Worm (Caenorhabditis elegans) whole organism, young adult: Measurements from ENCODE around the gene F46F5.11.

Source experiments
- C06A6.2 ChIP-seq: fragments of 200-800 bp; sonication (Bioruptor generic); conservative IDR thresholded peaks from 2 replicates; pipeline ENCODE4 v1.3.6; 2022; ENCODE audit warnings: missing genetic modification characterization, missing compliant biosample characterization
- F10E7.11 ChIP-seq: sonication (generic microtip); optimal IDR thresholded peaks from 2 replicates; lab custom pipeline; 2017; ENCODE audit warnings: mild to moderate bottlenecking, missing genetic modification characterization, moderate library complexity, missing compliant biosample characterization
- F22D6.2 ChIP-seq: sonication (generic microtip); optimal IDR thresholded peaks from 2 replicates; lab custom pipeline; 2016; ENCODE audit warnings: mild to moderate bottlenecking, missing genetic modification characterization, missing compliant biosample characterization
- F37B4.10 ChIP-seq: fragments of 200-800 bp; sonication (Bioruptor generic); IDR thresholded peaks from 2 replicates; pipeline ENCODE4 v1.3.6; 2022; ENCODE audit warnings: missing genetic modification characterization, missing compliant biosample characterization
- F39B2.1 ChIP-seq: fragments of 200-800 bp; sonication (Bioruptor generic); IDR thresholded peaks from 2 replicates; pipeline ENCODE4 v1.3.6; 2022; ENCODE audit warnings: missing genetic modification reagents, missing genetic modification characterization, missing compliant biosample characterization
- F49E8.2 ChIP-seq: sonication (generic microtip); optimal IDR thresholded peaks from 3 replicates; lab custom pipeline; 2017; ENCODE audit warnings: missing genetic modification characterization, mild to moderate bottlenecking, missing compliant biosample characterization, antibody characterized with exemption, moderate library complexity; ENCODE audit not compliant: insufficient read depth
- Y56A3A.18 ChIP-seq: fragments of 200-800 bp; sonication (Bioruptor generic); IDR thresholded peaks from 2 replicates; pipeline ENCODE4 v1.3.6; 2022; ENCODE audit warnings: missing genetic modification reagents, missing genetic modification characterization, missing compliant biosample characterization
- Y67H2A.10 ChIP-seq: fragments of 200-800 bp; sonication (Bioruptor generic); conservative IDR thresholded peaks from 2 replicates; pipeline ENCODE4 v1.3.6; 2022; ENCODE audit warnings: missing genetic modification reagents, missing genetic modification characterization, missing compliant biosample characterization
- ama-1 ChIP-seq, 3 experiments: fragments of 150-350 bp in 1 of 3; sonication (generic microtip) in 2 of 3; optimal IDR thresholded peaks; 2 replicates each; lab custom pipeline; 2014 to 2018; ENCODE audit warnings: missing biosample characterization in 2 of 3, missing genetic modification characterization in 2 of 3, missing genetic modification reagents in 2 of 3
- aptf-2 ChIP-seq: fragments of 200-800 bp; sonication (Bioruptor generic); conservative IDR thresholded peaks from 2 replicates; pipeline ENCODE4 v1.3.6; 2022; ENCODE audit warnings: missing genetic modification reagents, missing genetic modification characterization, missing compliant biosample characterization
- atf-7 ChIP-seq: sonication (generic microtip); optimal IDR thresholded peaks from 2 replicates; lab custom pipeline; 2017; ENCODE audit warnings: mild to moderate bottlenecking, missing genetic modification characterization, missing compliant biosample characterization
- attf-5 ChIP-seq: fragments of 200-800 bp; sonication (Bioruptor generic); optimal IDR thresholded peaks from 2 replicates; lab custom pipeline; 2018; ENCODE audit warnings: mild to moderate bottlenecking, missing genetic modification characterization, missing compliant biosample characterization
- bed-2 ChIP-seq: fragments of 200-800 bp; sonication (Bioruptor generic); IDR thresholded peaks from 2 replicates; pipeline ENCODE4 v1.3.6; 2022; ENCODE audit warnings: missing genetic modification reagents, missing genetic modification characterization, missing compliant biosample characterization
- egl-18 ChIP-seq: fragments of 200-800 bp; sonication (Bioruptor generic); IDR thresholded peaks from 2 replicates; pipeline ENCODE4 v1.3.6; 2022; ENCODE audit warnings: missing genetic modification reagents, missing genetic modification characterization, missing compliant biosample characterization
- hlh-12 ChIP-seq: sonication (generic microtip); optimal IDR thresholded peaks from 2 replicates; lab custom pipeline; 2016; ENCODE audit warnings: missing genetic modification characterization, missing compliant biosample characterization
- hmg-1.2 ChIP-seq: fragments of 200-800 bp; sonication (Bioruptor generic); IDR thresholded peaks from 2 replicates; pipeline ENCODE4 v1.3.6; 2022; ENCODE audit warnings: missing genetic modification reagents, missing genetic modification characterization, missing compliant biosample characterization
- hmg-20 ChIP-seq: fragments of 200-800 bp; sonication (Bioruptor generic); IDR thresholded peaks from 2 replicates; pipeline ENCODE4 v1.3.6; 2022; ENCODE audit warnings: missing genetic modification reagents, missing genetic modification characterization, missing compliant biosample characterization
- hsf-1 ChIP-seq: fragments of 200-800 bp; sonication (Bioruptor generic); IDR thresholded peaks from 2 replicates; pipeline ENCODE4 v1.3.6; 2022; ENCODE audit warnings: missing genetic modification reagents, missing genetic modification characterization, missing compliant biosample characterization
- lin-26 ChIP-seq: fragments of 200-800 bp; sonication (Bioruptor generic); IDR thresholded peaks from 2 replicates; pipeline ENCODE4 v1.3.6; 2022; ENCODE audit warnings: missing genetic modification reagents, missing genetic modification characterization, missing compliant biosample characterization
- madf-10 ChIP-seq: sonication (generic microtip); optimal IDR thresholded peaks from 2 replicates; lab custom pipeline; 2016; ENCODE audit warnings: mild to moderate bottlenecking, missing genetic modification characterization, missing compliant biosample characterization
- madf-6 ChIP-seq: fragments of 200-800 bp; sonication (Bioruptor generic); IDR thresholded peaks from 2 replicates; pipeline ENCODE4 v1.3.6; 2022; ENCODE audit warnings: missing genetic modification reagents, missing genetic modification characterization, missing compliant biosample characterization
- mes-4 ChIP-seq: sonication (generic microtip); optimal IDR thresholded peaks from 2 replicates; lab custom pipeline; 2016; ENCODE audit warnings: missing genotype, missing genetic modification characterization, missing compliant biosample characterization
- nfya-2 ChIP-seq: fragments of 200-800 bp; sonication (Bioruptor generic); IDR thresholded peaks from 2 replicates; pipeline ENCODE4 v1.3.6; 2022; ENCODE audit warnings: missing genetic modification reagents, missing genetic modification characterization, missing compliant biosample characterization
- nhr-179 ChIP-seq: sonication (generic microtip); optimal IDR thresholded peaks from 2 replicates; lab custom pipeline; 2016; ENCODE audit warnings: mild to moderate bottlenecking, missing genetic modification characterization, missing compliant biosample characterization
- nhr-90 ChIP-seq: sonication (generic microtip); optimal IDR thresholded peaks from 2 replicates; lab custom pipeline; 2016; ENCODE audit warnings: missing genotype, mild to moderate bottlenecking, missing genetic modification characterization, missing compliant biosample characterization
- pha-4 ChIP-seq: fragments of 150-350 bp; sonication (generic microtip); optimal IDR thresholded peaks from 2 replicates; lab custom pipeline; 2014; ENCODE audit warnings: missing biosample characterization, missing genetic modification reagents, missing genetic modification characterization
- rec-8 ChIP-seq, 2 experiments: sonication (generic microtip); optimal IDR thresholded peaks; 2 replicates each; lab custom pipeline; 2016; ENCODE audit warnings: mild to moderate bottlenecking in 2 of 2, missing genetic modification characterization in 2 of 2, missing genetic modification reagents in 2 of 2, missing genotype in 2 of 2, missing biosample characterization in 1 of 2, missing compliant biosample characterization in 1 of 2, moderate library complexity in 1 of 2
- sea-2 ChIP-seq: fragments of 200-800 bp; sonication (Bioruptor generic); IDR thresholded peaks from 2 replicates; pipeline ENCODE4 v1.3.6; 2022; ENCODE audit warnings: missing genetic modification characterization, missing compliant biosample characterization
- snpc-4 ChIP-seq, 5 experiments: fragments of 150-350 bp in 1 of 5; sonication (generic microtip) in 4 of 5; optimal IDR thresholded peaks; 2 replicates each; lab custom pipeline; 2014 to 2018; ENCODE audit warnings: missing genetic modification characterization in 5 of 5, missing biosample characterization in 3 of 5, antibody characterized with exemption in 2 of 5, mild to moderate bottlenecking in 2 of 5, missing compliant biosample characterization in 2 of 5, missing genotype in 2 of 5, moderate library complexity in 2 of 5, missing genetic modification reagents in 1 of 5
- somi-1 ChIP-seq: fragments of 200-800 bp; sonication (Bioruptor generic); optimal IDR thresholded peaks from 2 replicates; lab custom pipeline; 2018; ENCODE audit warnings: mild to moderate bottlenecking, missing genetic modification characterization, missing compliant biosample characterization
- sptf-2 ChIP-seq: fragments of 200-800 bp; sonication (Bioruptor generic); optimal IDR thresholded peaks from 2 replicates; lab custom pipeline; 2018; ENCODE audit warnings: mild to moderate bottlenecking, missing genetic modification characterization, missing compliant biosample characterization
- tlf-1 ChIP-seq: fragments of 200-800 bp; sonication (Bioruptor generic); optimal IDR thresholded peaks from 2 replicates; lab custom pipeline; 2018; ENCODE audit warnings: mild to moderate bottlenecking, missing genetic modification characterization, missing compliant biosample characterization
- ztf-25 ChIP-seq: fragments of 200-800 bp; sonication (Bioruptor generic); IDR thresholded peaks from 2 replicates; pipeline ENCODE4 v1.3.6; 2022; ENCODE audit warnings: missing genetic modification reagents, missing genetic modification characterization, missing compliant biosample characterization

F46F5.11 gene

DNA sequence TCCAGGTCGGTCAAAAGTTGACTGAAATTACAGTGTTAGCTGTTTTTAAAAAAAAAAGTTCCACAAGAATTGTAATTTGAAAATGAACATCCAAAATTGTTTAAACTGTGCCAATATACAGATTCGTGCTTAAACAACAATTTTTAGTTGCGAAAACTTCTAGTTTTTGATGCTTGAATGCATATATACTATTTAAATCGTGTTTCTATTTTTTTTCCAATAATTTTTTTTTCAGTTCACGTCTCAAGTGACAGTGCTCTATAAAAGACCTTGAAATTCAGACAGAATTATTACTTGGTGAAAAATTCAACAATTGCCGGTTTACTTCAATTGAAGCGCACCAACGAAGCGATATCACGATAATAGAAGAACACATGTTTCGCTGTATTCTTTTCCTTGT is 21.6 kb upstream of the F46F5.11 start, which contains the start of gene F46F5.16:
F46F5.16 (plus strand) TSS at position 301 of the 400 bp plus-strand sequence.
- TF ChIP-seq madf-6 (GFP tag; lab: Robert Waterston, UW) (no peak), aptf-2 (no peak), F49E8.2 (tag; lab: Kevin White, UChicago) (no peak), sea-2 (GFP tag; lab: Robert Waterston, UW) (no peak), ztf-25 (no peak), F39B2.1 (GFP tag; lab: Robert Waterston, UW) (no peak), hlh-12 (no peak), Y67H2A.10 (GFP tag; lab: Robert Waterston, UW) (no peak), lin-26 (GFP tag; lab: Robert Waterston, UW) (no peak), nhr-90 (tag; lab: Kevin White, UChicago) (no peak), nfya-2 (GFP tag; lab: Robert Waterston, UW) (no peak), F10E7.11 (tag; lab: Kevin White, UChicago) (no peak), attf-5 (no peak), F22D6.2 (tag; lab: Kevin White, UChicago) (no peak), hsf-1 (GFP tag; lab: Robert Waterston, UW) (no peak), ama-1 (optimal IDR thresholded peaks at IDR 0.05; lab: Kevin White, UChicago) (no peak), ama-1 (GFP tag; optimal IDR thresholded peaks at IDR 0.05; lab: Kevin White, UChicago) (no peak), atf-7 (tag; lab: Kevin White, UChicago) (no peak)

DNA sequence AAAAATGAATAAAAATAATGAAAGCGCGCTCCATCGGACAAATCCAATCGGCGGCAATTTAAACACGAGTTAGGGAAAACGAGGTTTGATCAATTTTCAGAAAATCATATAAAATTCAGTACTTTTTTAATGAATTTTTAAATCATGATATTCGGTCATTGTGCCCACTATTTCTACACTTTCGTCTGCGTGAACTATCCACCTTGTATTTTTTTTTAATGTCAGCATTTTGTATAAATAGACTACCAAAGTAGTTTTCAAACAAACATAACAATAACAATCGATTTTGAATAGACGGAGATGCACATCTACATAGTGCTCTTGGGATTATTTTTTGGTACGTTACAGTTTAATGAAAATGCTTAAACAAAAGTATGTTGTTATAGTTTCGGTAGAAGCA is 20.4 kb upstream of the F46F5.11 start, which contains the start of gene F46F5.15:
F46F5.15 (plus strand) TSS at position 301 of the 400 bp plus-strand sequence.
- TF ChIP-seq F37B4.10 (GFP tag; lab: Robert Waterston, UW) (no peak), Y56A3A.18 (GFP tag; lab: Robert Waterston, UW) (no peak), snpc-4 (GFP tag; optimal IDR thresholded peaks at IDR 0.05; lab: Kevin White, UChicago) (no peak), snpc-4 (tag; optimal IDR thresholded peaks at IDR 0.05; lab: Kevin White, UChicago) (no peak), C06A6.2 (no peak), mes-4 (tag; lab: Kevin White, UChicago) (no peak)

DNA sequence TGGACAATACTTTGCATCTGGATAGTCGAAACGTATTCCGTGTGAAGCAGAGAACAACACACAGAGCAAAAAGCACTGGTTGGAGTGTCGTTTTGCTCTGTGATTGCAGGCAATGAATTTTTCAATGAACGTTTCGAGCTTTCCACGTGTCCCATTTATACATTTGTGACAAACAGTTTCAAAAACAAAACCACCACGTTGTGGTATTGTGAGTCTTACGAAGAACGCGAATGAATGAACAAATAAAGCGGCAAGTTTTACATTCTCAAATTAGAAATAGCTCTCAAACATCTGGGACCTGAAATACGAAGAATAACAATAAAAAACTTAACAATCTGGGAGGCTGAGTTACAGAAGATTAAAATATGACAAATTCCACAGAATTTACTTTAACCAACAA is 16.7 kb upstream of the F46F5.11 start, which contains the start of gene F46F5.1:
F46F5.1 (minus strand) TSS at position 101 of the 400 bp plus-strand sequence.
- TF ChIP-seq bed-2 (GFP tag; lab: Robert Waterston, UW) (no peak), somi-1 (no peak), pha-4 (tag; lab: Kevin White, UChicago) (no peak), hmg-20 (GFP tag; lab: Robert Waterston, UW) (no peak)

DNA sequence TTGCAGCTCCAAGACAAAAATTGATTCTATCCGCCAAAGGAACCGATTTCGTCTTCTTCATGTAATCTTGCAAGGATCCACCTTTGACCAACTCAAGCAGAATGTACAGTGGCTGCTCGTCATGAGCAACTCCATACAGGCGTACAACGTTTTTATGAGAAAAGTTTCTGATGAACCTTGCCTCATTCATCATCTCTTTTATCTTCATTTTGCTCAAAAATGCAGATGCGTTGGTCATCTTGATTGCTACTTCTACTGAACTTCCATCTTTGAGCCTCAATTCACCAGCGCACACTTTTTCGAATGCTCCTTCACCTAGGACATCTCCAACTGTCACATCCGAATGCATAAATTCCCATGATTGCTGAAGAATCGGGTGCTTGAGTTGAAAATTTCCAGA is 11.6 kb upstream of the F46F5.11 start:
- TF ChIP-seq madf-10 (tag; lab: Kevin White, UChicago) = no peak
- TF ChIP-seq rec-8 (tag; optimal IDR thresholded peaks at IDR 0.05; lab: Kevin White, UChicago) = no peak
- no peak for TF ChIP-seq hmg-1.2
- TF ChIP-seq Y67H2A.10 (GFP tag; lab: Robert Waterston, UW) = no peak
- TF ChIP-seq sptf-2 = no peak
- TF ChIP-seq egl-18 = no peak
- TF ChIP-seq nhr-179 = no peak
- TF ChIP-seq tlf-1 (GFP tag; lab: Kevin White, UChicago) = no peak
